Worm (Caenorhabditis elegans): ENCODE data around the gene pxmp-4.

pxmp-4 gene

ce11 chrIV:305101-305500 is 31.9 kb downstream of the pxmp-4 start:
- TF ChIP-seq snpc-4 (tag; optimal IDR thresholded peaks at IDR 0.05) (no peak), unc-62 (GFP tag; optimal IDR thresholded peaks at IDR 0.05) (no peak), hlh-1 (tag; optimal IDR thresholded peaks at IDR 0.05) (no peak), nhr-237 (tag; optimal IDR thresholded peaks at IDR 0.05) (no peak), sptf-1 (tag; optimal IDR thresholded peaks at IDR 0.05) (no peak), ham-2 (GFP tag; optimal IDR thresholded peaks at IDR 0.05) (no peak), ces-1 (GFP tag; optimal IDR thresholded peaks at IDR 0.05) (no peak), cnd-1 (tag; optimal IDR thresholded peaks at IDR 0.05) (no peak), nhr-28 (tag; optimal IDR thresholded peaks at IDR 0.05) (no peak), mab-5 (tag; optimal IDR thresholded peaks at IDR 0.05) (no peak), drap-1 (GFP tag; optimal IDR thresholded peaks at IDR 0.05) (no peak), lin-32 (GFP tag; optimal IDR thresholded peaks at IDR 0.05) (no peak)

DNA sequence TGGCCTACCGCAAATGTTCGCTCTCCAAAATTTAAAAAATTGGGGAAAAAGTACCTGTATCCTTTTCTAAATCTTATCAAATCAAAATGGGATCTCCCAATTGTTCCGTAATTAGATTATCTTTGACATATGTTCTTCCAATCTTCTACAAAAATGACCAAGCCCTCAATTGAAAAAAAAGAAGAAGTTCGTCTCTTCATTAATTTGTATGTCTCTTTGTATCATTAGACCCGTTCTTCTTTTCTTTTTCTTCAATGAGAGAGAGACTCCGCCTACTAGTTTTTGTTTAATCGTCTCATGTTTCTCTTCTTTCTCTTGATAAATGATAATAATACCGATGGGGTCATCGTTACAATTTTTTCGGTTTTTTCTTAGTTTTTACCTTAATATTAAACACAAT is 33.7 kb downstream of the pxmp-4 start:
- TF ChIP-seq nhr-76 (tag; optimal IDR thresholded peaks at IDR 0.05), result no peak

ce11 chrIV:302743-303142 is 34.2 kb downstream of the pxmp-4 start:
- no peak for TF ChIP-seq lin-13 (tag; optimal IDR thresholded peaks at IDR 0.05)
- TF ChIP-seq elt-3 (tag; optimal IDR thresholded peaks at IDR 0.05), result peak; percentile 3

- TF ChIP-seq elt-1 (tag; optimal IDR thresholded peaks at IDR 0.05; ENCODE audit: borderline replicate concordance, insufficient read depth) (no peak), ztf-11 (tag; optimal IDR thresholded peaks at IDR 0.05) (no peak), M03D4.4 (tag; optimal IDR thresholded peaks at IDR 0.05) (no peak), nhr-12 (tag; optimal IDR thresholded peaks at IDR 0.05) (no peak), zip-8 (tag; optimal IDR thresholded peaks at IDR 0.05) (no peak), lin-32 (GFP tag; optimal IDR thresholded peaks at IDR 0.05) (no peak), nhr-237 (tag; optimal IDR thresholded peaks at IDR 0.05) (no peak), nhr-28 (tag; optimal IDR thresholded peaks at IDR 0.05) (no peak), unc-62 (GFP tag; optimal IDR thresholded peaks at IDR 0.05) (no peak)
These were observed 36.7 kb downstream of the pxmp-4 start for ce11 chrIV:300307-300706.

ce11 chrIV:299190-299589 is 37.8 kb downstream of the pxmp-4 start:
- TF ChIP-seq blmp-1 (tag; optimal IDR thresholded peaks at IDR 0.05) (no peak), zip-8 (tag; optimal IDR thresholded peaks at IDR 0.05) (no peak), unc-39 (tag; optimal IDR thresholded peaks at IDR 0.05) (no peak), ceh-43 (GFP tag; optimal IDR thresholded peaks at IDR 0.05) (no peak), unc-62 (GFP tag; optimal IDR thresholded peaks at IDR 0.05) (no peak), ztf-11 (tag; optimal IDR thresholded peaks at IDR 0.05) (no peak), ceh-83 (GFP tag; optimal IDR thresholded peaks at IDR 0.05) (no peak), pha-4 (tag; optimal IDR thresholded peaks at IDR 0.05) (no peak), ces-1 (GFP tag; optimal IDR thresholded peaks at IDR 0.05) (no peak), mls-2 (tag; optimal IDR thresholded peaks at IDR 0.05) (no peak), nhr-237 (tag; optimal IDR thresholded peaks at IDR 0.05) (no peak), drap-1 (GFP tag; optimal IDR thresholded peaks at IDR 0.05) (no peak), mab-5 (tag; optimal IDR thresholded peaks at IDR 0.05) (no peak), bed-3 (GFP tag; optimal IDR thresholded peaks at IDR 0.05) (no peak), hlh-1 (tag; optimal IDR thresholded peaks at IDR 0.05) (no peak), tbx-8 (GFP tag; optimal IDR thresholded peaks at IDR 0.05) (no peak)

DNA sequence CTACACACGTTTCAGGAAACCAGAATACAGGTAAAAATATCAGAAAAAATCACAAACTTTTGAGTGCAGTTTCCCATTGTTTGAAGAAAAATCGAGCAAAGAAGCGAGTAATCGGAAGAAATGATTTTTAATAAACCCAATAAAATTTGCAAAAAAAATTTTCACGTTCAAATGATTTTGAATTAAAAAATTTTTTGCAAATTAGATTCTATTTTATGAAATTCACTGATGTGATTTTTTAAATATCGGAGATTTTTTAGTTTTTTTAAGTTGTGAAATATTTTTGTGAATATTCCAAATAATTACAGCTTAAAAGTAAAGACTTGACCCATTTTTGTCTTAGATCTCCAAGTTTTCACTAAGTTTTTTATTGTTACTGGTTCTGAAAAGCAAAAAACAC is 38.8 kb downstream of the pxmp-4 start, which contains the start of gene pnp-1:
TSS of gene pnp-1 (minus strand) at position 101 of the 400 bp plus-strand sequence.
- TF ChIP-seq lsy-2 (tag; optimal IDR thresholded peaks at IDR 0.05) (no peak), blmp-1 (tag; optimal IDR thresholded peaks at IDR 0.05) (no peak), nhr-28 (tag; optimal IDR thresholded peaks at IDR 0.05) (no peak), sem-2 (GFP tag; optimal IDR thresholded peaks at IDR 0.05) (no peak), ceh-83 (GFP tag; optimal IDR thresholded peaks at IDR 0.05) (no peak), nhr-237 (tag; optimal IDR thresholded peaks at IDR 0.05) (no peak), cnd-1 (tag; optimal IDR thresholded peaks at IDR 0.05) (no peak), tbx-8 (GFP tag; optimal IDR thresholded peaks at IDR 0.05) (no peak), lin-13 (tag; optimal IDR thresholded peaks at IDR 0.05) (no peak), ces-1 (GFP tag; optimal IDR thresholded peaks at IDR 0.05) (no peak), unc-62 (GFP tag; optimal IDR thresholded peaks at IDR 0.05) (no peak), flh-1 (GFP tag; optimal IDR thresholded peaks at IDR 0.05) (no peak), hlh-1 (tag; optimal IDR thresholded peaks at IDR 0.05) (no peak), ham-2 (GFP tag; optimal IDR thresholded peaks at IDR 0.05) (no peak), ceh-39 (tag; optimal IDR thresholded peaks at IDR 0.05) (no peak), sptf-1 (tag; optimal IDR thresholded peaks at IDR 0.05) (no peak), mab-5 (tag; optimal IDR thresholded peaks at IDR 0.05) (no peak), ztf-11 (tag; optimal IDR thresholded peaks at IDR 0.05) (no peak), drap-1 (GFP tag; optimal IDR thresholded peaks at IDR 0.05) (no peak)

Measured in whole organism, mixed stage, embryonic.